Worm (Caenorhabditis elegans): ENCODE data around the gene ssp-35.

DNA sequence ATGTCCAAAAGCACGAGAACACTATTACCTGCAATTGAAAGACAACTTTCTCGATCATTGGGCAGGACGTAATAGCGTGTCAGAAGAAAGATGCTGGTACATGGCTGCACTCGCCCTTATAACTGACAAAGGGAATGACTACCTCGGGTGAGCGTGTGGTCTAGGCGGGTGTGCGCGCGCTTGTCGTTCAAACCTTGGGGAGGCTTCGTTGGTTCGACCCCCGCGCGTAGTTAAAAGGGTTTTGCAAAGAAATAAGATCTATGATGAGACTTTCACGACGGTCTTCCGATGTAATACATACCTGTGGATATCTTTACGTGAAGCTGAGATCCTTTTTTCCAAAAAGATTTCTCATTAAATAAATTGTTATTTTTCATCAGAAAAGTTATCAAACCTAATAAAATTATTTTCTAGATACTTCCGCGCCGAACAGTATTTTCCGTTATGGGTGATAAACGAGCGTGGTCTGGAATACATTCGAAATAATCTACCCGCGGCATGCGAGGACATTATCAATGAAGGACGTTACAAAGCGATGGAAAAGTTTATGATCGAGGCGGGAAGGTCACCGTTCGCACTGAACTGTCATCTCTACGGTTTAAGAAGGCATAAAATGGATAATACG is 39.9 kb upstream of the ssp-35 start:
- peak; percentile 23 for TF ChIP-seq ceh-90 (tag; optimal IDR thresholded peaks at IDR 0.05)
- no peak for TF ChIP-seq unc-62 (GFP tag; optimal IDR thresholded peaks at IDR 0.05)
- peak; percentile 88 for TF ChIP-seq nhr-71 (tag; optimal IDR thresholded peaks at IDR 0.05)
- TF ChIP-seq swsn-7 (tag; optimal IDR thresholded peaks at IDR 0.05): peak; percentile 87
- peak; percentile 56 for TF ChIP-seq fkh-10 (GFP tag; optimal IDR thresholded peaks at IDR 0.05)
- TF ChIP-seq zip-4 (GFP tag; optimal IDR thresholded peaks at IDR 0.05): peak; percentile 73
- TF ChIP-seq dpl-1 (GFP tag; optimal IDR thresholded peaks at IDR 0.05): peak; percentile 27 to 68 (median 56)
- TF ChIP-seq hlh-4 (tag; optimal IDR thresholded peaks at IDR 0.05): no peak
- TF ChIP-seq mdl-1 (tag; optimal IDR thresholded peaks at IDR 0.05): peak in 1 of 2 experiments; percentile 72
- peak; percentile 71 for TF ChIP-seq ama-1 (optimal IDR thresholded peaks at IDR 0.05)
- TF ChIP-seq ceh-82 (tag; optimal IDR thresholded peaks at IDR 0.05): peak; percentile 69 to 88 (median 84)
- TF ChIP-seq pqm-1 (tag; optimal IDR thresholded peaks at IDR 0.05): peak; percentile 80
- TF ChIP-seq sptf-1 (tag; optimal IDR thresholded peaks at IDR 0.05): no peak

Data from whole organism, L1 larva.